Worm (Caenorhabditis elegans): Measurements from ENCODE around the gene C05D11.5.

Gene C05D11.5

DNA sequence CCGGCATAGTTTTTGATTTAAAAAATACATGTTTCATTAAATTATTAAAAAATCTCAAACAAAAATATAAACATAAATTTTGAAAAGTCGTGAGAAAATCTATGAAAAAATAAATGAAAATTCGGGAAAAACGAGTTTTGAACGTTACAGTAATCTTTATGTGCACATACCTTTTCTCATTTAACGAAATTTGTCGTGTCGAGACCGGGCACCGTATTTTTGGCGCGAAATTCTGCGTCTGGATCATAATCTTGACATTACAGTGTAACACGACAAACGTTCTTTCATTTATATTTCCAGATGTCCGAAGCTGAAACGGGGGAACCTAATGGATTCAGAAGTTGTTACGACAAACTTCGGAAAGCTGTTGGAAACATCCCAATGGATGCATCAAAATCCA lies 22.3 kb downstream of the C05D11.5 start, which contains the start of gene C16A3.2:
TSS of gene C16A3.2 (plus strand) at position 301 of the 400 bp plus-strand sequence.
- no peak for TF ChIP-seq ham-2 (GFP tag; optimal IDR thresholded peaks at IDR 0.05)
- no peak for TF ChIP-seq snpc-4 (tag; optimal IDR thresholded peaks at IDR 0.05)
- TF ChIP-seq nhr-28 (tag; optimal IDR thresholded peaks at IDR 0.05): no peak
- no peak for TF ChIP-seq ceh-43 (GFP tag; optimal IDR thresholded peaks at IDR 0.05)
- no peak for TF ChIP-seq flh-1 (GFP tag; optimal IDR thresholded peaks at IDR 0.05)
- no peak for TF ChIP-seq unc-39 (tag; optimal IDR thresholded peaks at IDR 0.05)
- no peak for TF ChIP-seq ztf-11 (tag; optimal IDR thresholded peaks at IDR 0.05)
- TF ChIP-seq ces-1 (GFP tag; optimal IDR thresholded peaks at IDR 0.05): no peak
- TF ChIP-seq blmp-1 (tag; optimal IDR thresholded peaks at IDR 0.05): no peak
- no peak for TF ChIP-seq nhr-237 (tag; optimal IDR thresholded peaks at IDR 0.05)
- TF ChIP-seq lin-13 (tag; optimal IDR thresholded peaks at IDR 0.05): no peak
- TF ChIP-seq cnd-1 (tag; optimal IDR thresholded peaks at IDR 0.05): no peak
- no peak for TF ChIP-seq ceh-39 (tag; optimal IDR thresholded peaks at IDR 0.05)
- TF ChIP-seq unc-120 (tag; optimal IDR thresholded peaks at IDR 0.05; ENCODE audit: poor library complexity, severe bottlenecking): no peak
- no peak for TF ChIP-seq elt-3 (tag; optimal IDR thresholded peaks at IDR 0.05)
- no peak for TF ChIP-seq zip-8 (tag; optimal IDR thresholded peaks at IDR 0.05)
- TF ChIP-seq ceh-83 (GFP tag; optimal IDR thresholded peaks at IDR 0.05): no peak
- no peak for TF ChIP-seq nhr-76 (tag; optimal IDR thresholded peaks at IDR 0.05)
- TF ChIP-seq lin-32 (GFP tag; optimal IDR thresholded peaks at IDR 0.05): no peak

DNA sequence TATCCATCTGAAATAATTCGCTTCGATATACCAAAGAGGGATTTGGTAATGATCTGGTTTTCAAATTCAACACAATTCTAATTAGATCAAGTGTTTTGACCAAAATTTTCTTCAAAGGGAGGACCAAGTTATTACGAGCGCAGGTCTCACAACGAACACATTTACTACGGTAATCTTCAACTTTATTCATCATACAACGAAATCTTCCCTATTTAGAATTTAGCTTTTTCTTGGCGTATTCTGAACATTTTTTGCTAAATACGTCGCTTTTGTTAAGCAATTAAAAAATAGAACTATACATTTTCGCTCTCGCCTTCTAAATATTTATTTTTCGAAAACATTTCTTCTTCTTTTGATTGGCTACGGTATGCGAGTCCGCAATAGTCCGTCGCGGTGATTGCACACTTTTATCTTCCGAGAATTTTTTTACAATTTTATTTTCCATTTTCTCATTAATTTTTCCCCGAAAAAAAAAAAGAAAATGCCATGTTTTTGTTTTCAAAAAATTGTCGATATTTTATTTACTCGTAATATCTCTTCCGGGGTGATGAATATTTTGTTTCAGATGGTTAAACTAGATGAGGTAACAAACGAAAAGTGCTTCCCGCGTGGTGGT lies 28.7 kb downstream of the C05D11.5 start, which contains the start of gene let-716:
TSS of gene let-716 (plus strand) at position 566 of the 616 bp plus-strand sequence.
- TF ChIP-seq lsy-2 (tag; optimal IDR thresholded peaks at IDR 0.05) (peak; percentile 95), drap-1 (GFP tag; optimal IDR thresholded peaks at IDR 0.05) (no peak)

DNA sequence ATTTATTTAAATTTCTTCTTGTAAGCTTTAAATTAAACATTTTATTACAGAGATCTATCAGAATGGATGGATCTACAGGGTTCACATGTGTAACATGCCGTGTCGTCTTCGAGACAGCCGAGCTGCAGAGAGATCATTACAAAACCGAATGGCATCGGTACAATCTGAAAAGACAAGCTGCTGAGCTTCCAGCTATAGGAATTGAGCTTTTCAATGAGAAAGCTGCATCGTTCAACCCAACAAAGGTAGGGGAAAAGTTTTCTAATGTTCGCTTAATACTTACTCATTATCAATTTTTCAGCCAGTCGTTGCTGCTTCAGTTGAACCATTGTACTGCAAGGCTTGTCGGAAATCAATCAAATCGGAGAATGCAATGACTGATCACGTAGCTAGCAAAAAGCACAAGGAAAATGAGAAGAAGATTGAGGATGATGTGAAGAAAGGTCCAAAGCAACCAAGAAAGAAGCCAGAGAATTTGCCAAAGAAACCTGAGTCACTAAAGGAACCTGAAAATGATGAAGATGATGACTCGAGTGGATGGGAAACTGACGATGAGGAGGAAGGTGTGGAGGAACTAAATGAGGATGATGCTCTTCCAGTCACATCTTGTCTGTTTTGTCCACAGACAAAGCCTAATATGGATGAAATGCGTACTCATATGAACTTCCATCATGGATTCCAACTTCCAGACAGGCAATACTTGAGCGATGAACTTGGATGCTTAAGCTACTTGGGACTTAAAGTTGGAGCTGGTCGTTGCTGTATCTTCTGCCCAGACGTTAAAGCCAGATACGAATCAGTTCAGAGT lies 30.0 kb downstream of the C05D11.5 start, which contains the start of gene znf-622:
TSS of gene znf-622 (plus strand) at position 51 of the 808 bp plus-strand sequence.
- no peak for TF ChIP-seq flh-1 (GFP tag; optimal IDR thresholded peaks at IDR 0.05)
- no peak for TF ChIP-seq nhr-237 (tag; optimal IDR thresholded peaks at IDR 0.05)
- TF ChIP-seq unc-39 (tag; optimal IDR thresholded peaks at IDR 0.05): no peak
- no peak for TF ChIP-seq lin-13 (tag; optimal IDR thresholded peaks at IDR 0.05)
- no peak for TF ChIP-seq ceh-83 (GFP tag; optimal IDR thresholded peaks at IDR 0.05)
- no peak for TF ChIP-seq bed-3 (GFP tag; optimal IDR thresholded peaks at IDR 0.05)

DNA sequence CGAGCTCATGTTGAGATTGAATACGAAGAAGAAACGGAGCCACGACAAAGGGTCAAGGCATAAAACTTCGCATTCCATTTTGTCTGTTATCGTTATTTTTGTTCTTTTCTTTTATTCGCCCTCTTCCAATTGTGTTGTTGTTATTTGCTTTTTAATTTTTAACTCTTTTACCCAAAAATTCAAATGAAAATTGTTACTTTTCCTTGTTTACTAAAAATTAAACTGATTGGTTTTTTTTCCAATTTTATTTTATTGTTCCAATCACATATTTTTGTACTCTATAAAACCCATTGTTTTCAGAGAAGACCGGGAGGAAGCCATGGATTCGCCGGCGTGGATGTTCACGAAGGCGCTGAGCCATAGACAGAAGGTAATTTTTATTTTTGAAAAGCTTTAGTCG lies 31.3 kb downstream of the C05D11.5 start, which contains the start of gene C16A3.5:
TSS of gene C16A3.5 (plus strand) at position 301 of the 400 bp plus-strand sequence.
- TF ChIP-seq elt-1 (tag; optimal IDR thresholded peaks at IDR 0.05; ENCODE audit: borderline replicate concordance, insufficient read depth) (no peak), elt-3 (tag; optimal IDR thresholded peaks at IDR 0.05) (no peak), mep-1 (tag; optimal IDR thresholded peaks at IDR 0.05) (no peak), bed-3 (GFP tag; optimal IDR thresholded peaks at IDR 0.05) (no peak), ceh-83 (GFP tag; optimal IDR thresholded peaks at IDR 0.05) (no peak), cnd-1 (tag; optimal IDR thresholded peaks at IDR 0.05) (no peak), nhr-76 (tag; optimal IDR thresholded peaks at IDR 0.05) (no peak), pha-4 (tag; optimal IDR thresholded peaks at IDR 0.05) (no peak), unc-120 (tag; optimal IDR thresholded peaks at IDR 0.05; ENCODE audit: poor library complexity, severe bottlenecking) (no peak)

DNA sequence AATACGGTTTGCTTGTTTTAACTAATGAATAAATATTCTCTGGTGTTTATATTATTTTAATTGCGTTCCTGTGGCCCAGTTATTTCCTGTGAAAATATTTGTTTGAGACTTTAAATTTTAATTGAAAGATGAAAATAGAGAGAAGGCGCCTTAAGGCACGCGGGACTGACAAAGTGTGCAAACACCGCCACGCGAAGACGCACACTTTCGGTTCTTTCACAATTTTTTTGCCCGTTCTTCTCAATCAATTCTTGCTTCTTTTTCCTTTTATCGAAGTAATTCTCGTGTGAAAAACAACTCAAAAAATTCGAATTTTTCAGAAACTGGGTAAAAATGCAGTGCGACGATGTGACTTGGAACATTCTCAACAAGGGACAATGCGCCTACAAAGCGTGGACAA lies 32.7 kb downstream of the C05D11.5 start, which contains the start of gene C16A3.6:
TSS of gene C16A3.6 (plus strand) at position 84 of the 400 bp plus-strand sequence.
- TF ChIP-seq unc-120 (tag; optimal IDR thresholded peaks at IDR 0.05; ENCODE audit: poor library complexity, severe bottlenecking) (peak; percentile 40), ceh-83 (GFP tag; optimal IDR thresholded peaks at IDR 0.05) (no peak), ceh-43 (GFP tag; optimal IDR thresholded peaks at IDR 0.05) (no peak), nhr-28 (tag; optimal IDR thresholded peaks at IDR 0.05) (no peak), sem-2 (GFP tag; optimal IDR thresholded peaks at IDR 0.05) (no peak), mab-5 (tag; optimal IDR thresholded peaks at IDR 0.05) (no peak), M03D4.4 (tag; optimal IDR thresholded peaks at IDR 0.05) (no peak), lin-32 (GFP tag; optimal IDR thresholded peaks at IDR 0.05) (no peak), snpc-4 (tag; optimal IDR thresholded peaks at IDR 0.05) (no peak), ztf-11 (tag; optimal IDR thresholded peaks at IDR 0.05) (no peak), pha-4 (tag; optimal IDR thresholded peaks at IDR 0.05) (no peak), nhr-237 (tag; optimal IDR thresholded peaks at IDR 0.05) (no peak), lin-13 (tag; optimal IDR thresholded peaks at IDR 0.05) (no peak), unc-39 (tag; optimal IDR thresholded peaks at IDR 0.05) (no peak), nhr-2 (tag; optimal IDR thresholded peaks at IDR 0.05) (no peak), unc-62 (GFP tag; optimal IDR thresholded peaks at IDR 0.05) (no peak), tbx-8 (GFP tag; optimal IDR thresholded peaks at IDR 0.05) (no peak), lsy-2 (tag; optimal IDR thresholded peaks at IDR 0.05) (peak; percentile 37), sptf-1 (tag; optimal IDR thresholded peaks at IDR 0.05) (peak; percentile 28), cnd-1 (tag; optimal IDR thresholded peaks at IDR 0.05) (no peak), hlh-1 (tag; optimal IDR thresholded peaks at IDR 0.05) (no peak), flh-1 (GFP tag; optimal IDR thresholded peaks at IDR 0.05) (no peak), blmp-1 (tag; optimal IDR thresholded peaks at IDR 0.05) (no peak), elt-1 (tag; optimal IDR thresholded peaks at IDR 0.05; ENCODE audit: borderline replicate concordance, insufficient read depth) (no peak), elt-3 (tag; optimal IDR thresholded peaks at IDR 0.05) (no peak)

Data from whole organism, mixed stage, embryonic.